Fruit fly (Drosophila melanogaster) whole organism, embryonic: ENCODE results near the gene CG6870.

Source experiments
- Aef1 ChIP-seq: fragments of 200-800 bp; sonication (Bioruptor generic); IDR thresholded peaks from 3 replicates; pipeline ENCODE4 v1.3.6; 2022; ENCODE audit warnings: missing biosample characterization, missing genetic modification characterization
- Antp ChIP-seq: fragments of 200-800 bp; sonication (Bioruptor generic); optimal IDR thresholded peaks from 3 replicates; lab custom pipeline; 2016; ENCODE audit warnings: missing biosample characterization, missing genetic modification characterization
- Atf-2 ChIP-seq: fragments of 200-800 bp; sonication (Bioruptor generic); optimal IDR thresholded peaks from 2 replicates; lab custom pipeline; 2016; ENCODE audit warnings: missing biosample characterization, missing genetic modification characterization
- Awh ChIP-seq: fragments of 200-800 bp; sonication (Bioruptor generic); IDR thresholded peaks from 2 replicates; pipeline ENCODE4, ENCODE4 v1.3.6; 2022; ENCODE audit warnings: missing biosample characterization, missing genetic modification characterization
- B-H1 ChIP-seq: fragments of 200-800 bp; sonication (Bioruptor generic); IDR thresholded peaks from 3 replicates; pipeline ENCODE4 v1.3.6; 2022; ENCODE audit warnings: missing biosample characterization, missing genetic modification characterization
- CG1024 ChIP-seq: fragments of 200-800 bp; sonication (Bioruptor generic); IDR thresholded peaks from 2 replicates; pipeline ENCODE4 v1.3.6; 2022; ENCODE audit warnings: missing biosample characterization, missing genetic modification characterization
- CG10431 ChIP-seq: fragments of 200-800 bp; sonication (Bioruptor generic); optimal IDR thresholded peaks from 3 replicates; lab custom pipeline; 2018; ENCODE audit warnings: missing biosample characterization, mild to moderate bottlenecking, missing genetic modification characterization
- CG10654 ChIP-seq: fragments of 200-800 bp; sonication (Bioruptor generic); optimal IDR thresholded peaks from 2 replicates; lab custom pipeline; 2016; ENCODE audit warnings: missing biosample characterization, missing genetic modification characterization
- CG11560 ChIP-seq: fragments of 200-800 bp; sonication (Bioruptor generic); IDR thresholded peaks from 3 replicates; pipeline ENCODE4 v1.3.6; 2022; ENCODE audit warnings: missing biosample characterization, missing genetic modification characterization
- CG12659 ChIP-seq: fragments of 200-800 bp; sonication (Bioruptor generic); optimal IDR thresholded peaks from 3 replicates; lab custom pipeline; 2017; ENCODE audit warnings: mild to moderate bottlenecking, missing biosample characterization, missing genetic modification reagents, missing genetic modification characterization
- CG12942 ChIP-seq: fragments of 200-800 bp; sonication (Bioruptor generic); optimal IDR thresholded peaks from 3 replicates; lab custom pipeline; 2016; ENCODE audit warnings: missing biosample characterization, missing genetic modification characterization
- CG13624 ChIP-seq: fragments of 200-800 bp; sonication (Bioruptor generic); optimal IDR thresholded peaks from 2 replicates; lab custom pipeline; 2016; ENCODE audit warnings: missing biosample characterization, missing genetic modification characterization
- CG1529 ChIP-seq: fragments of 200-800 bp; sonication (Bioruptor generic); optimal IDR thresholded peaks from 3 replicates; lab custom pipeline; 2018; ENCODE audit warnings: missing biosample characterization, missing genetic modification characterization
- CG1603 ChIP-seq: fragments of 200-800 bp; sonication (Bioruptor generic); optimal IDR thresholded peaks from 2 replicates; lab custom pipeline; 2019; ENCODE audit warnings: missing biosample characterization, mild to moderate bottlenecking, missing genetic modification characterization, moderate library complexity
- CG2129 ChIP-seq: fragments of 200-800 bp; sonication (Bioruptor generic); IDR thresholded peaks from 2 replicates; pipeline ENCODE4 v1.3.6; 2022; ENCODE audit warnings: missing biosample characterization, missing genetic modification characterization; ENCODE audit not compliant: partially characterized antibody
- CG2712 ChIP-seq: fragments of 200-800 bp; optimal IDR thresholded peaks from 3 replicates; lab custom pipeline; 2019; ENCODE audit warnings: missing biosample characterization, mild to moderate bottlenecking, missing genetic modification characterization, moderate library complexity
- CG2889 ChIP-seq: fragments of 200-800 bp; sonication (Bioruptor generic); IDR thresholded peaks from 3 replicates; pipeline ENCODE4 v1.3.6; 2022; ENCODE audit warnings: missing biosample characterization, missing genetic modification characterization
- CG31441 ChIP-seq: fragments of 200-800 bp; sonication (Bioruptor generic); IDR thresholded peaks from 2 replicates; pipeline ENCODE4 v1.3.6; 2022; ENCODE audit warnings: missing biosample characterization, missing genetic modification characterization
- CG3726 ChIP-seq: fragments of 200-800 bp; sonication (Bioruptor generic); IDR thresholded peaks from 3 replicates; pipeline ENCODE4, ENCODE4 v1.3.6; 2022; ENCODE audit warnings: missing biosample characterization, missing genetic modification characterization
- CG4360 ChIP-seq: fragments of 200-800 bp; sonication (Bioruptor generic); IDR thresholded peaks from 2 replicates; pipeline ENCODE4 v1.3.6; 2022; ENCODE audit warnings: missing biosample characterization, missing genetic modification characterization
- CG4854 ChIP-seq: fragments of 200-800 bp; sonication (Bioruptor generic); optimal IDR thresholded peaks from 2 replicates; lab custom pipeline; 2016; ENCODE audit warnings: missing biosample characterization, missing genetic modification characterization, inconsistent platforms
- CG7271 ChIP-seq: fragments of 200-800 bp; sonication (Bioruptor generic); optimal IDR thresholded peaks from 2 replicates; lab custom pipeline; 2018; ENCODE audit warnings: missing biosample characterization, mild to moderate bottlenecking, missing genetic modification characterization, moderate library complexity
- CG8089 ChIP-seq: fragments of 200-800 bp; sonication (Bioruptor generic); optimal IDR thresholded peaks from 3 replicates; lab custom pipeline; 2016; ENCODE audit warnings: missing biosample characterization, missing genetic modification characterization
- CG8388 ChIP-seq: fragments of 200-800 bp; sonication (Bioruptor generic); optimal IDR thresholded peaks from 2 replicates; lab custom pipeline; 2019; ENCODE audit warnings: missing biosample characterization, mild to moderate bottlenecking, missing genetic modification characterization, moderate library complexity
- CG9437 ChIP-seq: fragments of 200-800 bp; sonication (Bioruptor generic); optimal IDR thresholded peaks from 2 replicates; lab custom pipeline; 2018; ENCODE audit warnings: missing biosample characterization, mild to moderate bottlenecking, missing genetic modification characterization
- CrebB ChIP-seq: fragments of 200-800 bp; sonication (Bioruptor generic); optimal IDR thresholded peaks from 3 replicates; lab custom pipeline; 2018; ENCODE audit warnings: missing biosample characterization, mild to moderate bottlenecking, missing genetic modification characterization
- Doc3 ChIP-seq: fragments of 200-800 bp; sonication (Bioruptor generic); IDR thresholded peaks from 3 replicates; pipeline ENCODE4 v1.3.6; 2022; ENCODE audit warnings: missing biosample characterization, missing genetic modification characterization; ENCODE audit not compliant: partially characterized antibody
- Drgx ChIP-seq: fragments of 200-800 bp; sonication (Bioruptor generic); IDR thresholded peaks from 2 replicates; pipeline ENCODE4 v1.3.6; 2022; ENCODE audit warnings: missing biosample characterization, missing genetic modification characterization
- E2f1 ChIP-seq: fragments of 200-800 bp; sonication (Bioruptor generic); IDR thresholded peaks from 2 replicates; pipeline ENCODE4 v1.3.6; 2022; ENCODE audit warnings: missing biosample characterization, missing genetic modification characterization
- Oli ChIP-seq: fragments of 200-800 bp; sonication (Bioruptor generic); optimal IDR thresholded peaks from 2 replicates; lab custom pipeline; 2018; ENCODE audit warnings: missing biosample characterization, mild to moderate bottlenecking, missing genetic modification characterization, moderate library complexity
- Stat92E ChIP-seq, 3 experiments: fragments of >200 bp in 2 of 3; fragments of 200-800 bp in 1 of 3; sonication (Bioruptor generic) in 1 of 3; optimal IDR thresholded peaks; 2 replicates each; lab custom pipeline; 2017 to 2019; ENCODE audit warnings: missing biosample characterization in 3 of 3, missing genetic modification characterization in 3 of 3, mild to moderate bottlenecking in 1 of 3, moderate library complexity in 1 of 3
- Xbp1 ChIP-seq: fragments of 200-800 bp; sonication (Bioruptor generic); optimal IDR thresholded peaks from 3 replicates; lab custom pipeline; 2016; ENCODE audit warnings: missing biosample characterization, mild to moderate bottlenecking, missing genetic modification characterization
- abd-A ChIP-seq: fragments of 200-800 bp; sonication (Bioruptor generic); optimal IDR thresholded peaks from 3 replicates; lab custom pipeline; 2019; ENCODE audit warnings: missing biosample characterization, mild to moderate bottlenecking, missing genetic modification characterization, moderate library complexity
- ac ChIP-seq: fragments of 200-800 bp; sonication (Bioruptor generic); optimal IDR thresholded peaks from 3 replicates; lab custom pipeline; 2017; ENCODE audit warnings: missing biosample characterization, mild to moderate bottlenecking, missing genetic modification characterization
- al ChIP-seq: fragments of 200-800 bp; sonication (Bioruptor generic); IDR thresholded peaks from 2 replicates; pipeline ENCODE4 v1.3.6; 2022; ENCODE audit warnings: missing biosample characterization, missing genetic modification characterization
- bigmax ChIP-seq: fragments of 200-800 bp; sonication (Bioruptor generic); optimal IDR thresholded peaks from 2 replicates; lab custom pipeline; 2018; ENCODE audit warnings: missing biosample characterization, mild to moderate bottlenecking, missing genetic modification characterization
- caup ChIP-seq: fragments of 200-800 bp; sonication (Bioruptor generic); optimal IDR thresholded peaks from 3 replicates; lab custom pipeline; 2017; ENCODE audit warnings: missing biosample characterization, mild to moderate bottlenecking, missing genetic modification characterization, moderate library complexity; ENCODE audit not compliant: severe bottlenecking
- chm ChIP-seq: fragments of 200-800 bp; sonication (Bioruptor generic); IDR thresholded peaks from 2 replicates; pipeline ENCODE4 v1.3.6; 2022; ENCODE audit warnings: missing biosample characterization, missing genetic modification characterization
- cwo ChIP-seq: fragments of 200-800 bp; sonication (Bioruptor generic); optimal IDR thresholded peaks from 3 replicates; lab custom pipeline; 2017; ENCODE audit warnings: missing biosample characterization, missing genetic modification characterization, mild to moderate bottlenecking, moderate library complexity, missing genetic modification reagents
- dimm ChIP-seq: fragments of 200-800 bp; sonication (Bioruptor generic); IDR thresholded peaks from 2 replicates; pipeline ENCODE4 v1.3.6; 2022; ENCODE audit warnings: missing biosample characterization, missing genetic modification characterization
- fd64A ChIP-seq: fragments of 200-800 bp; sonication (Bioruptor generic); optimal IDR thresholded peaks from 3 replicates; lab custom pipeline; 2018; ENCODE audit warnings: missing biosample characterization, mild to moderate bottlenecking, missing genetic modification characterization
- ftz-f1 ChIP-seq: fragments of 200-800 bp; sonication (Bioruptor generic); optimal IDR thresholded peaks from 2 replicates; lab custom pipeline; 2016; ENCODE audit warnings: missing biosample characterization, missing genetic modification characterization
- kah ChIP-seq: fragments of 200-800 bp; sonication (Bioruptor generic); optimal IDR thresholded peaks from 2 replicates; lab custom pipeline; 2018; ENCODE audit warnings: missing biosample characterization, mild to moderate bottlenecking, missing genetic modification characterization
- lab ChIP-seq: fragments of 200-800 bp; sonication (Bioruptor generic); optimal IDR thresholded peaks from 3 replicates; lab custom pipeline; 2017; ENCODE audit warnings: missing biosample characterization, missing genetic modification characterization, mild to moderate bottlenecking, moderate library complexity, missing genetic modification reagents
- nau ChIP-seq: fragments of 200-800 bp; sonication (Bioruptor generic); optimal IDR thresholded peaks from 3 replicates; lab custom pipeline; 2017; ENCODE audit warnings: missing biosample characterization, mild to moderate bottlenecking, missing genetic modification characterization, missing genetic modification reagents
- nerfin-1 ChIP-seq: fragments of 200-800 bp; sonication (Bioruptor generic); optimal IDR thresholded peaks from 3 replicates; lab custom pipeline; 2019; ENCODE audit warnings: missing biosample characterization, mild to moderate bottlenecking, missing genetic modification characterization, moderate library complexity
- ro ChIP-seq: fragments of 200-800 bp; sonication (Bioruptor generic); IDR thresholded peaks from 2 replicates; pipeline ENCODE4 v1.3.6; 2022; ENCODE audit warnings: missing biosample characterization, missing genetic modification characterization
- schlank ChIP-seq: fragments of 200-800 bp; sonication (Bioruptor generic); optimal IDR thresholded peaks from 2 replicates; lab custom pipeline; 2018; ENCODE audit warnings: missing biosample characterization, mild to moderate bottlenecking, missing genetic modification characterization
- sr ChIP-seq: fragments of 200-800 bp; sonication (Bioruptor generic); IDR thresholded peaks from 3 replicates; pipeline ENCODE4 v1.3.6; 2022; ENCODE audit warnings: missing biosample characterization, missing genetic modification characterization
- wek ChIP-seq: fragments of 200-800 bp; sonication (Bioruptor generic); optimal IDR thresholded peaks from 3 replicates; lab custom pipeline; 2018; ENCODE audit warnings: missing biosample characterization, mild to moderate bottlenecking, missing genetic modification characterization, moderate library complexity

CG6870 gene

dm6 chr2L:17558111-17558773, 33.9 kb downstream of the CG6870 start (continued):
- no peak for TF ChIP-seq CG10654 (GFP tag; lab: Kevin White, UChicago)
- no peak for TF ChIP-seq Atf-2 (GFP tag; lab: Kevin White, UChicago)
- no peak for TF ChIP-seq al
- no peak for TF ChIP-seq Awh (GFP tag; lab: Robert Waterston, UW)
- TF ChIP-seq chm = no peak; the same call in 1 of the 2 replicates
- peak; percentile 92 for TF ChIP-seq abd-A
- peak; percentile 19 for TF ChIP-seq caup
- no peak for TF ChIP-seq CG2889 (GFP tag; lab: Robert Waterston, UW)
- TF ChIP-seq CG31441 (GFP tag; lab: Robert Waterston, UW) = peak; percentile 52
- peak; percentile 35 for TF ChIP-seq CG12659 (GFP tag; lab: Kevin White, UChicago)
- TF ChIP-seq CG8089 (GFP tag; lab: Kevin White, UChicago) = no peak
- TF ChIP-seq CG7271 (tag; lab: Kevin White, UChicago) = no peak
- TF ChIP-seq nau (GFP tag; lab: Kevin White, UChicago) = no peak
- TF ChIP-seq sr (GFP tag; lab: Robert Waterston, UW) = no peak
- TF ChIP-seq Drgx = no peak
- no peak for TF ChIP-seq dimm (GFP tag; lab: Robert Waterston, UW)
- TF ChIP-seq ro (GFP tag; lab: Robert Waterston, UW) = no peak
- TF ChIP-seq CrebB (tag; lab: Kevin White, UChicago) = no peak
- peak; percentile 32 for TF ChIP-seq cwo (GFP tag; lab: Kevin White, UChicago)
- TF ChIP-seq Doc3 (GFP tag; lab: Robert Waterston, UW) = no peak
- TF ChIP-seq Aef1 (GFP tag; lab: Robert Waterston, UW) = no peak
- TF ChIP-seq CG13624 = no peak
- TF ChIP-seq CG11560 = no peak
- TF ChIP-seq nerfin-1 = no peak
- no peak for TF ChIP-seq ftz-f1 (GFP tag; lab: Kevin White, UChicago)
- no peak for TF ChIP-seq CG1603
- TF ChIP-seq CG10431 (GFP tag; lab: Kevin White, UChicago) = no peak
- TF ChIP-seq CG1529 (GFP tag; lab: Kevin White, UChicago) = no peak
- TF ChIP-seq lab (GFP tag; lab: Kevin White, UChicago) = peak; percentile 70
- peak; percentile 95 for TF ChIP-seq CG4360 (GFP tag; lab: Robert Waterston, UW)
- TF ChIP-seq Antp (GFP tag; lab: Kevin White, UChicago) = no peak
- TF ChIP-seq Xbp1 (GFP tag; lab: Kevin White, UChicago) = no peak
- TF ChIP-seq wek (GFP tag; lab: Kevin White, UChicago) = no peak
- TF ChIP-seq CG9437 = peak; percentile 37
- no peak for TF ChIP-seq CG3726 (GFP tag; lab: Robert Waterston, UW)
- TF ChIP-seq Oli (tag; lab: Kevin White, UChicago) = no peak
- TF ChIP-seq E2f1 (GFP tag; lab: Robert Waterston, UW) = no peak
- no peak for TF ChIP-seq Stat92E (GFP tag; optimal IDR thresholded peaks at IDR 0.05; lab: Kevin White, UChicago)
- TF ChIP-seq CG1024 (GFP tag; lab: Robert Waterston, UW) = no peak
- peak; percentile 36 for TF ChIP-seq CG2712 (tag; lab: Kevin White, UChicago)
- no peak for TF ChIP-seq ac (GFP tag; lab: Kevin White, UChicago)
- no peak for TF ChIP-seq bigmax (GFP tag; lab: Kevin White, UChicago)
- TF ChIP-seq CG8388 (GFP tag; lab: Kevin White, UChicago) = peak; percentile 32
- TF ChIP-seq CG2129 (GFP tag; lab: Robert Waterston, UW) = no peak
- no peak for TF ChIP-seq CG4854 (GFP tag; lab: Kevin White, UChicago)
- no peak for TF ChIP-seq fd64A
- no peak for TF ChIP-seq CG12942
- TF ChIP-seq B-H1 = no peak
- TF ChIP-seq kah (GFP tag; lab: Kevin White, UChicago) = no peak
- no peak for TF ChIP-seq schlank (tag; lab: Kevin White, UChicago)
